Fruit fly (Drosophila melanogaster) whole organism, wandering third instar larva: Measurements from ENCODE around the gene Hr4.
A peak's percentile ranks its signal among the peaks of the same experiment; 100 is the strongest.

Experiments
- Abd-B ChIP-seq: fragments of >200 bp; optimal IDR thresholded peaks from 2 replicates; lab custom pipeline; 2017; ENCODE audit warnings: missing biosample characterization, missing genetic modification characterization
- CG32264 ChIP-seq: fragments of 200-800 bp; sonication (Bioruptor generic); optimal IDR thresholded peaks from 2 replicates; lab custom pipeline; 2016; ENCODE audit warnings: missing biosample characterization, missing genetic modification characterization
- CG9705 ChIP-seq: fragments of 200-800 bp; sonication (Bioruptor generic); optimal IDR thresholded peaks from 2 replicates; lab custom pipeline; 2018; ENCODE audit warnings: missing biosample characterization, mild to moderate bottlenecking, missing genetic modification characterization
- CrebA ChIP-seq: fragments of 200-800 bp; sonication (Bioruptor generic); optimal IDR thresholded peaks from 2 replicates; lab custom pipeline; 2016; ENCODE audit warnings: missing biosample characterization, mild to moderate bottlenecking, missing genetic modification characterization, borderline replicate concordance
- Dfd ChIP-seq: fragments of >200 bp; optimal IDR thresholded peaks from 2 replicates; lab custom pipeline; 2017; ENCODE audit warnings: missing biosample characterization, missing genetic modification characterization
- Dif ChIP-seq: fragments of 200-275, 200-300 bp; sonication (Bioruptor generic); optimal IDR thresholded peaks from 2 replicates; lab custom pipeline; 2018; ENCODE audit warnings: missing biosample characterization, missing genetic modification characterization; ENCODE audit not compliant: partially characterized antibody
- GATAd ChIP-seq: sonication (Bioruptor generic); optimal IDR thresholded peaks from 2 replicates; lab custom pipeline; 2016; ENCODE audit warnings: missing biosample characterization, missing genetic modification characterization
- HLH106 ChIP-seq: fragments of 200-800 bp; optimal IDR thresholded peaks from 3 replicates; lab custom pipeline; 2019; ENCODE audit warnings: missing biosample characterization, mild to moderate bottlenecking, missing genetic modification characterization, moderate library complexity
- Hnf4 ChIP-seq: fragments of 200-800 bp; sonication (Bioruptor generic); optimal IDR thresholded peaks from 2 replicates; lab custom pipeline; 2016; ENCODE audit warnings: missing biosample characterization, mild to moderate bottlenecking, missing genetic modification characterization
- Hr78 ChIP-seq: fragments of >200 bp; optimal IDR thresholded peaks from 2 replicates; lab custom pipeline; 2017; ENCODE audit warnings: missing biosample characterization, missing genetic modification characterization
- Hr83 ChIP-seq: fragments of 200-300 bp; sonication (Bioruptor generic); optimal IDR thresholded peaks from 2 replicates; lab custom pipeline; 2016; ENCODE audit warnings: missing biosample characterization, mild to moderate bottlenecking, missing genetic modification characterization, moderate library complexity; ENCODE audit not compliant: poor library complexity, severe bottlenecking
- Jra ChIP-seq: sonication (Bioruptor generic); optimal IDR thresholded peaks from 2 replicates; lab custom pipeline; 2016; ENCODE audit warnings: missing biosample characterization, missing genetic modification characterization
- Mio ChIP-seq: sonication (Bioruptor generic); optimal IDR thresholded peaks from 2 replicates; lab custom pipeline; 2016; ENCODE audit warnings: missing biosample characterization, missing genetic modification characterization
- Myc ChIP-seq: fragments of >200 bp; optimal IDR thresholded peaks from 2 replicates; lab custom pipeline; 2017
- N ChIP-seq: fragments of >200 bp; optimal IDR thresholded peaks from 2 replicates; lab custom pipeline; 2018; ENCODE audit warnings: missing biosample characterization, missing external identifiers, missing genetic modification characterization
- OdsH ChIP-seq: fragments of 200-800 bp; sonication (Bioruptor generic); optimal IDR thresholded peaks from 2 replicates; lab custom pipeline; 2016; ENCODE audit warnings: missing biosample characterization, mild to moderate bottlenecking, missing genetic modification characterization
- Rel ChIP-seq, 2 experiments: fragments of 200-800 bp; sonication (Bioruptor generic) in 1 of 2; optimal IDR thresholded peaks; 2 replicates in 1 of 2; 3 replicates in 1 of 2; lab custom pipeline; 2016 to 2019; ENCODE audit warnings: mild to moderate bottlenecking in 2 of 2, missing biosample characterization in 2 of 2, missing genetic modification characterization in 2 of 2, moderate library complexity in 1 of 2
- Sp1 ChIP-seq: fragments of 200-800 bp; sonication (Bioruptor generic); optimal IDR thresholded peaks from 3 replicates; lab custom pipeline; 2019; ENCODE audit warnings: missing biosample characterization, mild to moderate bottlenecking, missing genetic modification characterization, moderate library complexity
- Vsx2 ChIP-seq: fragments of 200-300, 225-300 bp; sonication (Bioruptor generic); optimal IDR thresholded peaks from 2 replicates; lab custom pipeline; 2018; ENCODE audit warnings: missing biosample characterization, missing genetic modification characterization; ENCODE audit not compliant: partially characterized antibody
- br ChIP-seq: fragments of 200-800 bp; sonication (Bioruptor generic); optimal IDR thresholded peaks from 2 replicates; lab custom pipeline; 2016; ENCODE audit warnings: missing biosample characterization, missing genetic modification characterization
- brk ChIP-seq: fragments of 200-800 bp; sonication (Bioruptor generic); optimal IDR thresholded peaks from 2 replicates; lab custom pipeline; 2016; ENCODE audit warnings: missing biosample characterization, mild to moderate bottlenecking, missing genetic modification characterization
- dl ChIP-seq, 2 experiments: fragments of 175-275, 200-275 bp in 1 of 2; fragments of 200-275 bp in 1 of 2; sonication (Bioruptor generic); optimal IDR thresholded peaks; lab custom pipeline; 2018; ENCODE audit warnings: mild to moderate bottlenecking in 2 of 2, missing biosample characterization in 2 of 2, missing genetic modification characterization in 2 of 2, moderate library complexity in 2 of 2; ENCODE audit not compliant: partially characterized antibody in 2 of 2, insufficient read depth in 1 of 2
- dmrt93B ChIP-seq: fragments of 200-800 bp; sonication (Bioruptor generic); optimal IDR thresholded peaks from 2 replicates; lab custom pipeline; 2018; ENCODE audit warnings: missing biosample characterization, mild to moderate bottlenecking, missing genetic modification characterization
- dsf ChIP-seq: sonication (Bioruptor generic); optimal IDR thresholded peaks from 2 replicates; lab custom pipeline; 2016; ENCODE audit warnings: missing biosample characterization, missing genetic modification characterization, borderline replicate concordance
- ey ChIP-seq: fragments of 200-800 bp; sonication (Bioruptor generic); optimal IDR thresholded peaks from 2 replicates; lab custom pipeline; 2016; ENCODE audit warnings: missing biosample characterization, missing genetic modification characterization
- foxo ChIP-seq, 2 experiments: fragments of 200-800 bp; sonication (Bioruptor generic); optimal IDR thresholded peaks; 2 replicates in 1 of 2; 3 replicates in 1 of 2; lab custom pipeline; 2016 to 2017; ENCODE audit warnings: missing biosample characterization in 2 of 2, missing genetic modification characterization in 2 of 2
- fru ChIP-seq: fragments of 200-800 bp; sonication (Bioruptor generic); optimal IDR thresholded peaks from 3 replicates; lab custom pipeline; 2016; ENCODE audit warnings: missing biosample characterization, mild to moderate bottlenecking, missing genetic modification characterization
- h ChIP-seq: fragments of 200-800 bp; sonication (Bioruptor generic); optimal IDR thresholded peaks from 3 replicates; lab custom pipeline; 2016; ENCODE audit warnings: missing biosample characterization, mild to moderate bottlenecking, missing genetic modification characterization
- jim ChIP-seq: fragments of 175-275, 200-325 bp; sonication (Bioruptor generic); optimal IDR thresholded peaks from 2 replicates; lab custom pipeline; 2016; ENCODE audit warnings: missing biosample characterization, mild to moderate bottlenecking, missing genetic modification characterization
- lola ChIP-seq: fragments of >200 bp; optimal IDR thresholded peaks from 2 replicates; lab custom pipeline; 2017; ENCODE audit warnings: missing biosample characterization, missing genetic modification characterization
- pan ChIP-seq: fragments of >200 bp; optimal IDR thresholded peaks from 2 replicates; lab custom pipeline; 2017
- psq ChIP-seq: fragments of 200-800 bp; sonication (Bioruptor generic); optimal IDR thresholded peaks from 3 replicates; lab custom pipeline; 2017; ENCODE audit warnings: missing biosample characterization, mild to moderate bottlenecking, missing genetic modification characterization, moderate library complexity
- rgr ChIP-seq: fragments of 200-800 bp; sonication (Bioruptor generic); optimal IDR thresholded peaks from 3 replicates; lab custom pipeline; 2016; ENCODE audit warnings: missing biosample characterization, mild to moderate bottlenecking, missing genetic modification characterization
- sage ChIP-seq: fragments of 200-800 bp; sonication (Bioruptor generic); optimal IDR thresholded peaks from 2 replicates; lab custom pipeline; 2016; ENCODE audit warnings: missing biosample characterization, mild to moderate bottlenecking, missing genetic modification characterization
- sv ChIP-seq: fragments of 200-800 bp; sonication (Bioruptor generic); optimal IDR thresholded peaks from 3 replicates; lab custom pipeline; 2016; ENCODE audit warnings: missing biosample characterization, missing genetic modification characterization
- tai ChIP-seq: sonication (Bioruptor generic); optimal IDR thresholded peaks from 2 replicates; lab custom pipeline; 2016; ENCODE audit warnings: missing biosample characterization, missing genetic modification characterization
- usp ChIP-seq: fragments of >200 bp; optimal IDR thresholded peaks from 2 replicates; lab custom pipeline; 2017; ENCODE audit warnings: missing biosample characterization, missing genetic modification characterization
- woc ChIP-seq: sonication (Bioruptor generic); optimal IDR thresholded peaks from 2 replicates; lab custom pipeline; 2016; ENCODE audit warnings: missing biosample characterization, mild to moderate bottlenecking, missing genetic modification characterization

The Hr4 gene

DNA sequence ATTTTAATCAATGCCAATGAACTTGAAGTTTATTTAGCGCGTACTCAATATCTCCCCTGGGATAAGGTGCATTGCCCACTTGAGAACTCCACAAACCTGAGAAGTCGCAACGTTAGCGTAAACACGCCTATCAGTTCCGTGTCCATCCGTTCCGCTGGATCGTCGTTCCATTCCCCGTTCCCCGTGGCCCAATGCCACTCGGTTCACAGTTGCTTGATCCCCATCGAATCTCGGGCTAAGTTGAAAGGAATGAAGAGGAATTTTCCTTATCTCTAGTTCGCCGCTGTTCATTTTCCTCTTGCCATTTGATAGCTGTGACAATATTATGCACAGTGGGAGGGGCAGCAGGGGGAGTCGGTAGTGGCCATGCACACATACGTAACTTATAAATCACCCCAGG, 3.5 kb downstream of the Hr4 start:
- TF ChIP-seq br (GFP tag; lab: Kevin White, UChicago) = peak; percentile 30
- TF ChIP-seq dsf (GFP tag; lab: Kevin White, UChicago) = no peak
- no peak for TF ChIP-seq Mio (GFP tag; lab: Kevin White, UChicago)
- no peak for TF ChIP-seq jim
- no peak for TF ChIP-seq Dfd (GFP tag; lab: Kevin White, UChicago)
- no peak for TF ChIP-seq Vsx2 (GFP tag; lab: Kevin White, UChicago)
- TF ChIP-seq pan (lab: Kevin White, UChicago) = no peak
- TF ChIP-seq h (GFP tag; lab: Kevin White, UChicago) = peak; percentile 40
- TF ChIP-seq CG9705 = no peak
- TF ChIP-seq rgr (GFP tag; lab: Kevin White, UChicago) = no peak
- TF ChIP-seq Hr78 (GFP tag; lab: Kevin White, UChicago) = no peak
- TF ChIP-seq sage (GFP tag; lab: Kevin White, UChicago) = no peak

DNA sequence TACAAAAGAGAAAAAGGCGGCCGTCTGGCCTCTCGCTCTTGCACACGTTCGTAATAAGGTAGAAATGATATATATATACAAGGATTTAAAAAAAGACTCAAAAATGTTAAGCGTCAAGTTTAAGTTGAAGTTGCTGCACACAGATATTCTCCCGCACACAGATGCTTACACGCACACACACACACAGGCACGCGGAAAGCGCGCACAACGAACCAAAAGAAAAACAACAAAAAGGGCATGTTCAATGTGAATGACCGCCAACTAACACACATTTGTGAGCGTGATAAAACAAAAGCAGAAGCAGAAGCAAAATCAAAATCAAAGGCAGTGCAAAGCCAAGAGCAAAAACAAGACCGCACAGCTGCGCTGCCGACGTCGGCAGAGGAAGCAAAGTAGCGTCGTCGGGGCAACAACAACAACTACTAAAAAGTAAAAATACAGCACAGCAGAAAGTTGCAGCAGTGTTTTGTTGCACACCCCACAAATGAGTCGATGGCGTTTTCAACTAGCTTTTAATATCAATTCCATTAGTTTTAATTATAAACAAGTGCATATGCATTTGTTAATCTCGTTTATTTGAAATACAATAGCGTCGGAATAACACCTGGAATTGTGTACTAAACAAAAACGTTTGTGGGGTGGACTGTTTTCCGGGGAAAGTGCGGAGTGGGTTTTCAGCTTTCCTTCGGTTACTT, 5.6 kb downstream of the Hr4 start:
- TF ChIP-seq dmrt93B = peak; percentile 96
- TF ChIP-seq woc = peak; percentile 97
- TF ChIP-seq Vsx2 (GFP tag; lab: Kevin White, UChicago) = no peak
- TF ChIP-seq HLH106 = peak; percentile 98
- TF ChIP-seq Sp1 (GFP tag; lab: Kevin White, UChicago) = peak; percentile 98
- peak; percentile 78 for TF ChIP-seq Hr83 (GFP tag; lab: Kevin White, UChicago)
- TF ChIP-seq ey (GFP tag; lab: Kevin White, UChicago) = peak; percentile 99
- peak; percentile 79 for TF ChIP-seq Mio (GFP tag; lab: Kevin White, UChicago)
- peak; percentile 92 for TF ChIP-seq tai
- peak; percentile 66 for TF ChIP-seq CrebA
- peak; percentile 97 for TF ChIP-seq OdsH (GFP tag; lab: Kevin White, UChicago)
- TF ChIP-seq dl (GFP tag; optimal IDR thresholded peaks at IDR 0.05; lab: Kevin White, UChicago; ENCODE audit: insufficient read depth in 1 of 2, partially characterized antibody in 2 of 2) = peak in 1 of 2 experiments; percentile 21
- TF ChIP-seq fru = peak; percentile 98
- TF ChIP-seq Dfd (GFP tag; lab: Kevin White, UChicago) = peak; percentile 26
- TF ChIP-seq Hr78 (GFP tag; lab: Kevin White, UChicago) = no peak
- peak; percentile 98 for TF ChIP-seq h (GFP tag; lab: Kevin White, UChicago)
- peak; percentile 93 for TF ChIP-seq sv
- peak; percentile 94 for TF ChIP-seq psq
- TF ChIP-seq brk (GFP tag; lab: Kevin White, UChicago) = peak; percentile 80
- peak; percentile 89 for TF ChIP-seq GATAd (GFP tag; lab: Kevin White, UChicago)
- TF ChIP-seq foxo (GFP tag; optimal IDR thresholded peaks at IDR 0.05; lab: Kevin White, UChicago) = peak; percentile 88 to 99
- peak; percentile 92 for TF ChIP-seq sage (GFP tag; lab: Kevin White, UChicago)
- TF ChIP-seq CG32264 (GFP tag; lab: Kevin White, UChicago) = peak; percentile 94
- TF ChIP-seq jim = peak; percentile 25
- TF ChIP-seq lola = no peak
- no peak for TF ChIP-seq usp
- peak; percentile 95 for TF ChIP-seq CG9705
- TF ChIP-seq Dif = no peak
- no peak for TF ChIP-seq pan (lab: Kevin White, UChicago)
- TF ChIP-seq N (GFP tag; lab: Kevin White, UChicago) = no peak
- TF ChIP-seq Rel (GFP tag; optimal IDR thresholded peaks at IDR 0.05; lab: Kevin White, UChicago) = peak; percentile 88
- peak; percentile 89 for TF ChIP-seq Rel (tag; optimal IDR thresholded peaks at IDR 0.05; lab: Kevin White, UChicago)
- TF ChIP-seq dsf (GFP tag; lab: Kevin White, UChicago) = peak; percentile 90
- peak; percentile 96 for TF ChIP-seq Hnf4 (GFP tag; lab: Kevin White, UChicago)
- peak; percentile 93 for TF ChIP-seq Jra (GFP tag; lab: Kevin White, UChicago)
- no peak for TF ChIP-seq Myc (lab: Kevin White, UChicago)
- peak; percentile 98 for TF ChIP-seq br (GFP tag; lab: Kevin White, UChicago)
- TF ChIP-seq Abd-B (GFP tag; lab: Kevin White, UChicago) = no peak
- TF ChIP-seq rgr (GFP tag; lab: Kevin White, UChicago) = peak; percentile 98
